Fruit fly (Drosophila melanogaster) whole organism, embryonic: ENCODE results near the gene CG3662.
A peak's percentile ranks its signal among the peaks of the same experiment; 100 is the strongest.

Experiments
- CG11560 ChIP-seq: fragments of 200-800 bp; sonication (Bioruptor generic); IDR thresholded peaks from 3 replicates; pipeline ENCODE4 v1.3.6; 2022; ENCODE audit warnings: missing biosample characterization, missing genetic modification characterization
- CG12299 ChIP-seq: fragments of 200-800 bp; sonication (Bioruptor generic); optimal IDR thresholded peaks from 2 replicates; lab custom pipeline; 2018; ENCODE audit warnings: missing biosample characterization, mild to moderate bottlenecking, missing genetic modification characterization
- CG13123 ChIP-seq: fragments of 200-800 bp; sonication (Bioruptor generic); optimal IDR thresholded peaks from 2 replicates; lab custom pipeline; 2016; ENCODE audit warnings: missing biosample characterization, missing genetic modification characterization
- CG15011 ChIP-seq: fragments of 200-800 bp; sonication (Bioruptor generic); optimal IDR thresholded peaks from 3 replicates; lab custom pipeline; 2018; ENCODE audit warnings: missing biosample characterization, mild to moderate bottlenecking, missing genetic modification characterization
- CG15269 ChIP-seq: fragments of 200-800 bp; sonication (Bioruptor generic); optimal IDR thresholded peaks from 2 replicates; lab custom pipeline; 2018; ENCODE audit warnings: missing biosample characterization, mild to moderate bottlenecking, missing genetic modification characterization, moderate library complexity
- CG15601 ChIP-seq: fragments of 200-800 bp; sonication (Bioruptor generic); optimal IDR thresholded peaks from 3 replicates; lab custom pipeline; 2019; ENCODE audit warnings: missing biosample characterization, mild to moderate bottlenecking, missing genetic modification characterization, moderate library complexity
- CG17359 ChIP-seq: fragments of 200-800 bp; sonication (Bioruptor generic); optimal IDR thresholded peaks from 3 replicates; lab custom pipeline; 2018; ENCODE audit warnings: missing biosample characterization, mild to moderate bottlenecking, missing genetic modification characterization, moderate library complexity
- CG17361 ChIP-seq: fragments of 200-800 bp; sonication (Bioruptor generic); IDR thresholded peaks from 3 replicates; pipeline ENCODE4 v1.3.6; 2022; ENCODE audit warnings: missing biosample characterization, missing genetic modification characterization
- CG18764 ChIP-seq: fragments of 200-800 bp; sonication (Bioruptor generic); optimal IDR thresholded peaks from 3 replicates; lab custom pipeline; 2016; ENCODE audit warnings: missing biosample characterization, missing genetic modification characterization
- CG2889 ChIP-seq: fragments of 200-800 bp; sonication (Bioruptor generic); IDR thresholded peaks from 3 replicates; pipeline ENCODE4 v1.3.6; 2022; ENCODE audit warnings: missing biosample characterization, missing genetic modification characterization
- CG31441 ChIP-seq: fragments of 200-800 bp; sonication (Bioruptor generic); IDR thresholded peaks from 2 replicates; pipeline ENCODE4 v1.3.6; 2022; ENCODE audit warnings: missing biosample characterization, missing genetic modification characterization
- CG42726 ChIP-seq: fragments of 200-800 bp; sonication (Bioruptor generic); IDR thresholded peaks from 2 replicates; pipeline ENCODE4 v1.3.6; 2022; ENCODE audit warnings: missing biosample characterization, missing genetic modification characterization; ENCODE audit not compliant: partially characterized antibody
- CG4617 ChIP-seq: fragments of 200-800 bp; sonication (Bioruptor generic); optimal IDR thresholded peaks from 3 replicates; lab custom pipeline; 2016; ENCODE audit warnings: missing biosample characterization, missing genetic modification characterization, borderline replicate concordance
- CG4854 ChIP-seq: fragments of 200-800 bp; sonication (Bioruptor generic); optimal IDR thresholded peaks from 2 replicates; lab custom pipeline; 2016; ENCODE audit warnings: missing biosample characterization, missing genetic modification characterization, inconsistent platforms
- CG6654 ChIP-seq: fragments of 200-800 bp; sonication (Bioruptor generic); optimal IDR thresholded peaks from 2 replicates; lab custom pipeline; 2017; ENCODE audit warnings: missing biosample characterization, mild to moderate bottlenecking, missing genetic modification characterization
- CG7839 ChIP-seq: fragments of 200-800 bp; sonication (Bioruptor generic); optimal IDR thresholded peaks from 3 replicates; lab custom pipeline; 2018; ENCODE audit warnings: missing biosample characterization, mild to moderate bottlenecking, missing genetic modification characterization, moderate library complexity
- CG7963 ChIP-seq: fragments of 200-800 bp; sonication (Bioruptor generic); IDR thresholded peaks from 3 replicates; pipeline ENCODE4 v1.3.6; 2022; ENCODE audit warnings: missing biosample characterization, missing genetic modification characterization; ENCODE audit not compliant: partially characterized antibody
- CG8944 ChIP-seq: fragments of 200-800 bp; sonication (Bioruptor generic); optimal IDR thresholded peaks from 3 replicates; lab custom pipeline; 2016; ENCODE audit warnings: missing biosample characterization, missing genetic modification characterization
- CG9797 ChIP-seq: fragments of 200-800 bp; sonication (Bioruptor generic); optimal IDR thresholded peaks from 3 replicates; lab custom pipeline; 2018; ENCODE audit warnings: missing biosample characterization, mild to moderate bottlenecking, missing genetic modification characterization
- Dad ChIP-seq: fragments of 200-800 bp; sonication (Bioruptor generic); optimal IDR thresholded peaks from 3 replicates; lab custom pipeline; 2016; ENCODE audit warnings: missing biosample characterization, missing genetic modification characterization
- Dek ChIP-seq: fragments of 200-800 bp; sonication (Bioruptor generic); optimal IDR thresholded peaks from 3 replicates; lab custom pipeline; 2019; ENCODE audit warnings: missing biosample characterization, mild to moderate bottlenecking, missing genetic modification characterization, moderate library complexity
- Dref ChIP-seq: fragments of 200-800 bp; sonication (Bioruptor generic); IDR thresholded peaks from 2 replicates; pipeline ENCODE4 v1.3.6; 2022; ENCODE audit warnings: missing biosample characterization, missing genetic modification characterization
- ERR ChIP-seq: fragments of 200-800 bp; sonication (Bioruptor generic); optimal IDR thresholded peaks from 2 replicates; lab custom pipeline; 2016; ENCODE audit warnings: missing biosample characterization, missing genetic modification characterization
- Eip74EF ChIP-seq, 2 experiments: fragments of 200-800 bp in 1 of 2; fragments of >200 bp in 1 of 2; sonication (Bioruptor generic) in 1 of 2; optimal IDR thresholded peaks; 2 replicates each; lab custom pipeline; 2017 to 2019; ENCODE audit warnings: missing biosample characterization in 2 of 2, missing genetic modification characterization in 2 of 2, mild to moderate bottlenecking in 1 of 2, moderate library complexity in 1 of 2
- HLHmδ ChIP-seq: fragments of 200-800 bp; sonication (Bioruptor generic); optimal IDR thresholded peaks from 2 replicates; lab custom pipeline; 2018; ENCODE audit warnings: missing biosample characterization, mild to moderate bottlenecking, missing genetic modification characterization, moderate library complexity
- NC2α ChIP-seq: fragments of 200-800 bp; sonication (Bioruptor generic); optimal IDR thresholded peaks from 2 replicates; lab custom pipeline; 2016; ENCODE audit warnings: missing biosample characterization, missing genetic modification characterization
- NFAT ChIP-seq: fragments of 200-800 bp; sonication (Bioruptor generic); IDR thresholded peaks from 2 replicates; pipeline ENCODE4 v1.3.6; 2022; ENCODE audit warnings: missing biosample characterization, missing genetic modification characterization
- Neu2 ChIP-seq: fragments of 200-800 bp; sonication (Bioruptor generic); optimal IDR thresholded peaks from 3 replicates; lab custom pipeline; 2016; ENCODE audit warnings: missing biosample characterization, missing genetic modification characterization, borderline replicate concordance
- NfI ChIP-seq: fragments of 200-800 bp; sonication (Bioruptor generic); optimal IDR thresholded peaks from 3 replicates; lab custom pipeline; 2018; ENCODE audit warnings: missing biosample characterization, mild to moderate bottlenecking, missing genetic modification characterization, moderate library complexity
- Scr ChIP-seq: fragments of 200-800 bp; sonication (Bioruptor generic); IDR thresholded peaks from 2 replicates; pipeline ENCODE4 v1.3.6; 2022; ENCODE audit warnings: missing biosample characterization, missing genetic modification characterization; ENCODE audit not compliant: partially characterized antibody
- Tbp ChIP-seq: fragments of >200 bp; optimal IDR thresholded peaks from 2 replicates; lab custom pipeline; 2018; ENCODE audit warnings: missing biosample characterization, missing genetic modification characterization
- bab2 ChIP-seq: fragments of 200-800 bp; sonication (Bioruptor generic); optimal IDR thresholded peaks from 2 replicates; lab custom pipeline; 2016; ENCODE audit warnings: missing biosample characterization, missing genetic modification characterization
- bbx ChIP-seq: fragments of 200-800 bp; sonication (Bioruptor generic); IDR thresholded peaks from 2 replicates; pipeline ENCODE4 v1.3.6; 2022; ENCODE audit warnings: missing biosample characterization, missing genetic modification characterization; ENCODE audit not compliant: partially characterized antibody
- bowl ChIP-seq: fragments of 200-800 bp; sonication (Bioruptor generic); IDR thresholded peaks from 2 replicates; pipeline ENCODE4 v1.3.6; 2022; ENCODE audit warnings: missing biosample characterization, missing genetic modification characterization
- cas ChIP-seq: fragments of 200-800 bp; sonication (Bioruptor generic); IDR thresholded peaks from 2 replicates; pipeline ENCODE4 v1.3.6; 2022; ENCODE audit warnings: missing biosample characterization, missing genetic modification characterization
- ci ChIP-seq: fragments of 200-800 bp; sonication (Bioruptor generic); IDR thresholded peaks from 3 replicates; pipeline ENCODE4 v1.3.6; 2022; ENCODE audit warnings: missing biosample characterization, missing genetic modification characterization
- crol ChIP-seq: fragments of 200-800 bp; sonication (Bioruptor generic); IDR thresholded peaks from 2 replicates; pipeline ENCODE4 v1.3.6; 2022; ENCODE audit warnings: missing biosample characterization, missing genetic modification characterization
- cwo ChIP-seq: fragments of 200-800 bp; sonication (Bioruptor generic); optimal IDR thresholded peaks from 3 replicates; lab custom pipeline; 2017; ENCODE audit warnings: missing biosample characterization, missing genetic modification characterization, mild to moderate bottlenecking, moderate library complexity, missing genetic modification reagents
- dmrt11E ChIP-seq: fragments of 200-800 bp; sonication (Bioruptor generic); optimal IDR thresholded peaks from 3 replicates; lab custom pipeline; 2018; ENCODE audit warnings: missing biosample characterization, mild to moderate bottlenecking, missing genetic modification characterization, moderate library complexity
- ftz-f1 ChIP-seq: fragments of 200-800 bp; sonication (Bioruptor generic); optimal IDR thresholded peaks from 2 replicates; lab custom pipeline; 2016; ENCODE audit warnings: missing biosample characterization, missing genetic modification characterization
- hth ChIP-seq: fragments of >200 bp; optimal IDR thresholded peaks from 2 replicates; lab custom pipeline; 2017; ENCODE audit warnings: inconsistent platforms
- ken ChIP-seq: fragments of 200-800 bp; sonication (Bioruptor generic); IDR thresholded peaks from 3 replicates; pipeline ENCODE4 v1.3.6; 2022; ENCODE audit warnings: missing biosample characterization, missing genetic modification characterization
- kni ChIP-seq: fragments of 200-800 bp; sonication (Bioruptor generic); optimal IDR thresholded peaks from 3 replicates; lab custom pipeline; 2017; ENCODE audit warnings: mild to moderate bottlenecking, missing biosample characterization, missing genetic modification reagents, missing genetic modification characterization
- lilli ChIP-seq: fragments of 200-800 bp; sonication (Bioruptor generic); optimal IDR thresholded peaks from 3 replicates; lab custom pipeline; 2016; ENCODE audit warnings: missing biosample characterization, missing genetic modification characterization
- nerfin-1 ChIP-seq: fragments of 200-800 bp; sonication (Bioruptor generic); optimal IDR thresholded peaks from 3 replicates; lab custom pipeline; 2019; ENCODE audit warnings: missing biosample characterization, mild to moderate bottlenecking, missing genetic modification characterization, moderate library complexity
- seq ChIP-seq: fragments of 200-800 bp; sonication (Bioruptor generic); IDR thresholded peaks from 2 replicates; pipeline ENCODE4 v1.3.6; 2022; ENCODE audit warnings: missing biosample characterization, missing genetic modification characterization
- sisA ChIP-seq: fragments of 200-800 bp; sonication (Bioruptor generic); IDR thresholded peaks from 2 replicates; pipeline ENCODE4 v1.3.6; 2022; ENCODE audit warnings: missing biosample characterization, missing genetic modification characterization
- tx ChIP-seq: fragments of 200-800 bp; sonication (Bioruptor generic); optimal IDR thresholded peaks from 2 replicates; lab custom pipeline; 2016; ENCODE audit warnings: missing biosample characterization, missing genetic modification characterization

Gene CG3662

dm6 chr2L:866950-867744 lies 46.1 kb downstream of the CG3662 start (continued):
- TF ChIP-seq CG4617 (peak; percentile 50), nerfin-1 (peak; percentile 88), CG9797 (GFP tag; lab: Kevin White, UChicago) (peak; percentile 7), dmrt11E (tag; lab: Kevin White, UChicago) (peak; percentile 87), NfI (peak; percentile 94), lilli (GFP tag; lab: Kevin White, UChicago) (peak; percentile 96), ci (GFP tag; lab: Robert Waterston, UW) (peak; percentile 97), kni (GFP tag; lab: Kevin White, UChicago) (peak; percentile 88), Tbp (GFP tag; lab: Kevin White, UChicago) (no peak), CG4854 (GFP tag; lab: Kevin White, UChicago) (peak; percentile 90), Dref (GFP tag; lab: Robert Waterston, UW) (no peak), CG2889 (GFP tag; lab: Robert Waterston, UW) (peak; percentile 91), HLHmδ (GFP tag; lab: Kevin White, UChicago) (no peak), CG17361 (GFP tag; lab: Robert Waterston, UW) (peak; percentile 90), cas (GFP tag; lab: Robert Waterston, UW) (peak; percentile 85), seq (GFP tag; lab: Robert Waterston, UW) (peak; percentile 95), bab2 (GFP tag; lab: Kevin White, UChicago) (peak; percentile 92), Scr (GFP tag; lab: Robert Waterston, UW) (0 out of 2 replicates have a peak, but pooled peaks have one; percentile 15), Dek (tag; lab: Kevin White, UChicago) (peak; percentile 93), Dad (GFP tag; lab: Kevin White, UChicago) (peak; percentile 90), CG11560 (tag; lab: Robert Waterston, UW) (peak; percentile 82), Neu2 (GFP tag; lab: Kevin White, UChicago) (peak; percentile 14), tx (GFP tag; lab: Kevin White, UChicago) (peak; percentile 79), bowl (GFP tag; lab: Robert Waterston, UW) (peak; percentile 89), CG15011 (GFP tag; lab: Kevin White, UChicago) (peak; percentile 81), hth (lab: Kevin White, UChicago) (no peak), CG13123 (GFP tag; lab: Kevin White, UChicago) (peak; percentile 83), NC2α (peak; percentile 76), ken (GFP tag; lab: Robert Waterston, UW) (peak; percentile 94), bbx (GFP tag; lab: Robert Waterston, UW) (no peak; the same call in 1 of the 2 replicates), ftz-f1 (GFP tag; lab: Kevin White, UChicago) (no peak), CG7963 (GFP tag; lab: Robert Waterston, UW) (no peak), CG15601 (tag; lab: Kevin White, UChicago) (peak; percentile 89), cwo (peak; percentile 85), CG42726 (GFP tag; lab: Robert Waterston, UW) (peak; percentile 39; the same call in 1 of the 2 replicates), CG18764 (peak; percentile 81), CG7839 (tag; lab: Kevin White, UChicago) (peak; percentile 95), CG15269 (peak; percentile 96), sisA (peak; percentile 95), CG12299 (peak; percentile 93), CG17359 (tag; lab: Kevin White, UChicago) (peak; percentile 95), CG6654 (GFP tag; lab: Kevin White, UChicago) (peak; percentile 66), crol (GFP tag; lab: Robert Waterston, UW) (peak; percentile 100), NFAT (peak; percentile 97), Eip74EF (GFP tag; optimal IDR thresholded peaks at IDR 0.05; lab: Kevin White, UChicago) (peak in 1 of 2 experiments; percentile 87), CG8944 (GFP tag; lab: Kevin White, UChicago) (peak; percentile 83), ERR (GFP tag; lab: Kevin White, UChicago) (peak; percentile 85), CG31441 (GFP tag; lab: Robert Waterston, UW) (peak; percentile 88)
